Fruit fly (Drosophila melanogaster): ENCODE data around the gene CG14238.

DNA sequence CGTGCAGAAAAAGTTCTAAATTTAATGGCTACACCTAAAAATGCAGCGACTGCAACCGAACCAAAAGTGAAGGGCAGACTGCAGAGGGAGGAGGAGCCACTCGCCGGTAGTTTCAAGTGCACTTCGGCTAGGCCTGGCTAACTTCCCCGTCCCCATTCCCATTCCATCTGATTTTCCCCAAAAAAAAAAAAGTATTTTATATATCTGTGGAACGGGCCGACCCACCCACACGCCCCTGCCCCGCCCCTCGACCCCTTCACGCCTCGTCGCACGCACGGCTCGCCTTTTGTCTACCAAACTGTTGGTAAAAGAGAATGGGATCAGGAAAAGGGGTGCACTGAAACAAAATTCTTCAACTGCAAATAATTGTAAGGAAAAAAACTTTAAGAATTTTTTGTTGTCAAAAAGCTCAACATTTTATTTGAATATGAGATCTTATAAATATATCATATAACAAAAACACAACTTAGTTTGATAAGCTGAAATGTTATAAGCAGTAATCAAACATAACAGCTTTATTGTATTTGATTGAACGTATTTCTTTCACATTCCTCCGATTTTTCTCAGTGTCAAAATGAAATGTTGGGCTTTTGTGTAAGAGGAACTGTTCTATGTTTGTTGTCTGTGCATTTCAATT lies 14.1 kb upstream of the CG14238 start:
- TF ChIP-seq EcR (GFP tag; optimal IDR thresholded peaks at IDR 0.05) (no peak), CG10348 (GFP tag; IDR thresholded peaks at IDR 0.05) (no peak), CG9948 (tag; optimal IDR thresholded peaks at IDR 0.05) (peak; percentile 48), gl (tag; optimal IDR thresholded peaks at IDR 0.05) (no peak)

Data from whole organism, pupa.